Worm (Caenorhabditis elegans) whole organism, L4 larva: ENCODE results near the gene T01C8.2.

Source experiments
- ama-1 ChIP-seq: fragments of 150-350 bp; optimal IDR thresholded peaks from 2 replicates; lab custom pipeline; 2014; ENCODE audit warnings: inconsistent platforms, mixed read lengths
- fkh-10 ChIP-seq: fragments of 150-350 bp; optimal IDR thresholded peaks from 2 replicates; lab custom pipeline; 2014; ENCODE audit warnings: missing biosample characterization, missing genetic modification reagents, missing genetic modification characterization
- lsy-2 ChIP-seq, 2 experiments: fragments of 150-350 bp in 1 of 2; sonication (generic microtip) in 1 of 2; optimal IDR thresholded peaks; 2 replicates each; lab custom pipeline; 2014 to 2017; ENCODE audit warnings: missing biosample characterization in 2 of 2, missing genetic modification characterization in 2 of 2
- mdl-1 ChIP-seq, 2 experiments: fragments of 150-350 bp in 1 of 2; sonication (generic microtip) in 1 of 2; optimal IDR thresholded peaks; 2 replicates each; lab custom pipeline; 2014 to 2017; ENCODE audit warnings: missing biosample characterization in 2 of 2, missing genetic modification characterization in 2 of 2
- nhr-102 ChIP-seq: sonication (generic microtip); optimal IDR thresholded peaks from 2 replicates; lab custom pipeline; 2016; ENCODE audit warnings: mild to moderate bottlenecking, missing genetic modification characterization, moderate library complexity, missing compliant biosample characterization
- nhr-111 ChIP-seq: fragments of 200-800 bp; sonication (Bioruptor generic); optimal IDR thresholded peaks from 2 replicates; lab custom pipeline; 2018; ENCODE audit warnings: mild to moderate bottlenecking, missing genetic modification characterization, missing compliant biosample characterization
- nhr-28 ChIP-seq: fragments of 150-350 bp; optimal IDR thresholded peaks from 2 replicates; lab custom pipeline; 2014; ENCODE audit warnings: missing biosample characterization, missing genetic modification characterization
- nhr-6 ChIP-seq: fragments of 150-350 bp; optimal IDR thresholded peaks from 2 replicates; lab custom pipeline; 2014; ENCODE audit warnings: missing biosample characterization, missing genetic modification characterization
- ztf-7 ChIP-seq: fragments of 150-350 bp; optimal IDR thresholded peaks from 2 replicates; lab custom pipeline; 2014; ENCODE audit warnings: missing biosample characterization, missing genetic modification characterization

ce11 chrX:16737478-16737877 is 48.8 kb upstream of the T01C8.2 start:
- TF ChIP-seq nhr-6 (tag; lab: Kevin White, UChicago) (no peak), fkh-10 (no peak), ama-1 (lab: Kevin White, UChicago) (no peak), nhr-102 (tag; lab: Kevin White, UChicago) (no peak), mdl-1 (tag; optimal IDR thresholded peaks at IDR 0.05; lab: Kevin White, UChicago) (peak in 1 of 2 experiments; percentile 31), nhr-111 (no peak), ztf-7 (tag; lab: Kevin White, UChicago) (no peak), nhr-28 (tag; lab: Kevin White, UChicago) (no peak), lsy-2 (tag; optimal IDR thresholded peaks at IDR 0.05; lab: Kevin White, UChicago) (no peak)
